Fruit fly (Drosophila melanogaster): ENCODE results near the gene CG10973.
A peak's percentile ranks its signal among the peaks of the same experiment; 100 is the strongest.

The CG10973 gene

dm6 chr3L:12749567-12750535 is 4.7 kb downstream of the CG10973 start, which contains the start of the genes Klc and CG10984 (continued):
- peak; percentile 48; the same call in 1 of the 2 replicates for TF ChIP-seq E2f2 (GFP tag; IDR thresholded peaks at IDR 0.05)
- no peak for TF ChIP-seq CG13287 (GFP tag; IDR thresholded peaks at IDR 0.05; ENCODE audit: partially characterized antibody)
- TF ChIP-seq nmo (GFP tag; optimal IDR thresholded peaks at IDR 0.05): peak; percentile 49
- TF ChIP-seq p53 (GFP tag; optimal IDR thresholded peaks at IDR 0.05): no peak
- TF ChIP-seq Fer1 (GFP tag; optimal IDR thresholded peaks at IDR 0.05): peak; percentile 70
- no peak for TF ChIP-seq Deaf1 (tag; optimal IDR thresholded peaks at IDR 0.05)
- peak; percentile 78 for TF ChIP-seq CG17359 (tag; optimal IDR thresholded peaks at IDR 0.05)
- TF ChIP-seq CHES-1-like (GFP tag; optimal IDR thresholded peaks at IDR 0.05): peak; percentile 66
- TF ChIP-seq unpg (GFP tag; optimal IDR thresholded peaks at IDR 0.05): peak; percentile 55
- TF ChIP-seq disco-r (GFP tag; optimal IDR thresholded peaks at IDR 0.05): no peak
- TF ChIP-seq knrl (GFP tag; IDR thresholded peaks at IDR 0.05; ENCODE audit: partially characterized antibody): 0 out of 3 replicates have a peak, but pooled peaks have one; percentile 33
- TF ChIP-seq CG18011 (GFP tag; optimal IDR thresholded peaks at IDR 0.05): peak; percentile 36
- TF ChIP-seq CG14860 (GFP tag; IDR thresholded peaks at IDR 0.05; ENCODE audit: partially characterized antibody): no peak
- TF ChIP-seq CG7357 (GFP tag; IDR thresholded peaks at IDR 0.05): peak; percentile 47; the same call in 1 of the 3 replicates
- TF ChIP-seq CG1603 (tag; optimal IDR thresholded peaks at IDR 0.05): peak; percentile 51
- peak; percentile 7 for TF ChIP-seq corto (GFP tag; optimal IDR thresholded peaks at IDR 0.05)
- TF ChIP-seq Ravus (GFP tag; IDR thresholded peaks at IDR 0.05): peak; percentile 8; the same call in 1 of the 2 replicates
- no peak for TF ChIP-seq Trl (optimal IDR thresholded peaks at IDR 0.05)
- TF ChIP-seq Trl (GFP tag; optimal IDR thresholded peaks at IDR 0.05): peak; percentile 74
- peak; percentile 32 for TF ChIP-seq CG2875 (GFP tag; optimal IDR thresholded peaks at IDR 0.05)
- no peak for TF ChIP-seq NC2α (GFP tag; optimal IDR thresholded peaks at IDR 0.05)
- no peak for TF ChIP-seq Dll (GFP tag; IDR thresholded peaks at IDR 0.05; ENCODE audit: partially characterized antibody)
- TF ChIP-seq CG11696 (GFP tag; IDR thresholded peaks at IDR 0.05): 0 out of 2 replicates have a peak, but pooled peaks have one; percentile 40
- TF ChIP-seq esg (GFP tag; conservative IDR thresholded peaks at IDR 0.05): peak; percentile 72
- peak; percentile 19 for TF ChIP-seq CG4820 (GFP tag; optimal IDR thresholded peaks at IDR 0.05)
- no peak for TF ChIP-seq scrt (GFP tag; optimal IDR thresholded peaks at IDR 0.05)
- peak; percentile 58 for TF ChIP-seq BEAF-32 (GFP tag; optimal IDR thresholded peaks at IDR 0.05)
- TF ChIP-seq CG4854 (GFP tag; optimal IDR thresholded peaks at IDR 0.05): peak; percentile 41
- TF ChIP-seq CG9215 (GFP tag; IDR thresholded peaks at IDR 0.05): no peak
- TF ChIP-seq dpn (GFP tag; optimal IDR thresholded peaks at IDR 0.05): peak; percentile 24 to 57
- peak; percentile 27 for TF ChIP-seq CG10209 (GFP tag; optimal IDR thresholded peaks at IDR 0.05)
- peak; percentile 71 for TF ChIP-seq CG14710 (tag; optimal IDR thresholded peaks at IDR 0.05)
- peak; percentile 55 for TF ChIP-seq CG3281 (GFP tag; optimal IDR thresholded peaks at IDR 0.05)
- peak; percentile 20 for TF ChIP-seq CG12942 (GFP tag; optimal IDR thresholded peaks at IDR 0.05)
- no peak for TF ChIP-seq CG1832 (GFP tag; optimal IDR thresholded peaks at IDR 0.05)
- TF ChIP-seq repo (GFP tag; optimal IDR thresholded peaks at IDR 0.05): peak; percentile 34
- no peak for TF ChIP-seq Sox102F (GFP tag; optimal IDR thresholded peaks at IDR 0.05)
- peak; percentile 68 for TF ChIP-seq NfI (GFP tag; optimal IDR thresholded peaks at IDR 0.05)
- TF ChIP-seq az2 (GFP tag; optimal IDR thresholded peaks at IDR 0.05): peak; percentile 37
- peak; percentile 74 for TF ChIP-seq gem (tag; optimal IDR thresholded peaks at IDR 0.05)
- peak; percentile 90 for TF ChIP-seq pfk (GFP tag; optimal IDR thresholded peaks at IDR 0.05)
- no peak for TF ChIP-seq croc (GFP tag; conservative IDR thresholded peaks at IDR 0.05)
- TF ChIP-seq vvl (GFP tag; IDR thresholded peaks at IDR 0.05): peak; percentile 88
- TF ChIP-seq caup (GFP tag; optimal IDR thresholded peaks at IDR 0.05; ENCODE audit: severe bottlenecking): peak; percentile 57
- peak; percentile 39 for TF ChIP-seq CG6654 (GFP tag; optimal IDR thresholded peaks at IDR 0.05)
- TF ChIP-seq cato (GFP tag; optimal IDR thresholded peaks at IDR 0.05; ENCODE audit: borderline replicate concordance): peak; percentile 11
- peak; percentile 66 for TF ChIP-seq CG7786 (GFP tag; optimal IDR thresholded peaks at IDR 0.05)

Measured in whole organism, embryonic.